Worm (Caenorhabditis elegans): ENCODE results near the gene Y38A10A.11.

Y38A10A.11 gene

DNA sequence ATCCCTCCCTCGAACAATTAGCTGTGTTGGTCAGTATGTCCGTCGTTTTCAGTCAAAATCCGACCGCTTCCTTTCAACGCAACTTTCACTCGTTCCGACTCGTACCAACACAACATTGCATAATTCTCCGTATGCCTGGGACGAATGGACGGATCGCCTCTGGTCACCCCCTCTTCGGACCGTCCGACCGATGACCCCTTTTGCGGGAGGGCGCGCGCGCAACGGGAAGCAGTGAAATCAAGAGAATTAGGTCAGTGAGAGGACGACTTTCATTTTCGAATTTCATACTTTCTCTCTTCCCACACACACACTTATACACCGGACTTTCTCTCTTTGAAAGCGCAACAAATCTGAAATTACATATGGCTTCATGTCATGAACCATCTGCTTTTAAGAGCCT is 2.0 kb upstream of the Y38A10A.11 start, which contains the start of gene atf-8:
atf-8 (plus strand) TSS at position 234 of the 400 bp plus-strand sequence.
- TF ChIP-seq crh-2 (tag; optimal IDR thresholded peaks at IDR 0.05) (no peak), nhr-11 (tag; optimal IDR thresholded peaks at IDR 0.05) (no peak), blmp-1 (tag; optimal IDR thresholded peaks at IDR 0.05; ENCODE audit: insufficient read depth) (peak; percentile 98)

- TF ChIP-seq nhr-23 (tag; optimal IDR thresholded peaks at IDR 0.05) (no peak), lsy-2 (tag; optimal IDR thresholded peaks at IDR 0.05) (peak in 1 of 2 experiments; percentile 39), nhr-25 (tag; optimal IDR thresholded peaks at IDR 0.05) (no peak), fos-1 (tag; optimal IDR thresholded peaks at IDR 0.05) (peak; percentile 43), crh-2 (tag; optimal IDR thresholded peaks at IDR 0.05) (no peak), ztf-4 (tag; optimal IDR thresholded peaks at IDR 0.05) (no peak), nhr-10 (tag; optimal IDR thresholded peaks at IDR 0.05) (no peak), sma-9 (GFP tag; optimal IDR thresholded peaks at IDR 0.05) (no peak), sma-9 (tag; optimal IDR thresholded peaks at IDR 0.05) (no peak)
These were observed 2.0 kb downstream of the Y38A10A.11 start for ce11 chrV:6101243-6101898.

ce11 chrV:6100492-6101004 is 2.8 kb downstream of the Y38A10A.11 start, which contains the start of gene crt-1:
Gene crt-1 (minus strand): TSS chrV:6100542.
- no peak for TF ChIP-seq nhr-11 (tag; optimal IDR thresholded peaks at IDR 0.05)
- no peak for TF ChIP-seq unc-39 (tag; optimal IDR thresholded peaks at IDR 0.05)
- peak; percentile 100 for TF ChIP-seq crh-2 (tag; optimal IDR thresholded peaks at IDR 0.05)
- peak; percentile 93 for TF ChIP-seq nhr-129 (tag; optimal IDR thresholded peaks at IDR 0.05)
- TF ChIP-seq nhr-6 (tag; optimal IDR thresholded peaks at IDR 0.05): peak; percentile 37
- peak; percentile 77 for TF ChIP-seq sma-9 (GFP tag; optimal IDR thresholded peaks at IDR 0.05)
- TF ChIP-seq sma-9 (tag; optimal IDR thresholded peaks at IDR 0.05): no peak
- TF ChIP-seq zag-1 (tag; optimal IDR thresholded peaks at IDR 0.05): peak; percentile 60
- TF ChIP-seq lin-13 (GFP tag; optimal IDR thresholded peaks at IDR 0.05): peak; percentile 95
- peak in 1 of 2 experiments; percentile 85 for TF ChIP-seq mdl-1 (tag; optimal IDR thresholded peaks at IDR 0.05)
- TF ChIP-seq F13H6.1 (tag; optimal IDR thresholded peaks at IDR 0.05): peak; percentile 90
- TF ChIP-seq blmp-1 (tag; optimal IDR thresholded peaks at IDR 0.05; ENCODE audit: insufficient read depth): no peak
- peak; percentile 79 for TF ChIP-seq ama-1 (optimal IDR thresholded peaks at IDR 0.05)
- peak; percentile 90 for TF ChIP-seq lin-11 (tag; optimal IDR thresholded peaks at IDR 0.05)
- no peak for TF ChIP-seq nhr-237 (tag; optimal IDR thresholded peaks at IDR 0.05)
- TF ChIP-seq elt-1 (tag; optimal IDR thresholded peaks at IDR 0.05): no peak
- TF ChIP-seq ztf-1 (GFP tag; conservative IDR thresholded peaks at IDR 0.05): no peak
- TF ChIP-seq ztf-4 (tag; optimal IDR thresholded peaks at IDR 0.05): peak; percentile 70
- peak; percentile 89 for TF ChIP-seq sem-4 (tag; optimal IDR thresholded peaks at IDR 0.05)
- TF ChIP-seq C34F6.9 (tag; optimal IDR thresholded peaks at IDR 0.05): peak; percentile 95
- TF ChIP-seq ceh-82 (tag; optimal IDR thresholded peaks at IDR 0.05): peak; percentile 40
- TF ChIP-seq ceh-16 (tag; optimal IDR thresholded peaks at IDR 0.05): peak; percentile 67
- peak; percentile 58 for TF ChIP-seq nhr-77 (tag; optimal IDR thresholded peaks at IDR 0.05)
- peak; percentile 46 for TF ChIP-seq unc-62 (GFP tag; optimal IDR thresholded peaks at IDR 0.05)
- no peak for TF ChIP-seq ZK546.5 (tag; optimal IDR thresholded peaks at IDR 0.05)
- peak; percentile 90 for TF ChIP-seq mab-5 (tag; optimal IDR thresholded peaks at IDR 0.05)
- TF ChIP-seq mbf-1 (tag; optimal IDR thresholded peaks at IDR 0.05): no peak
- no peak for TF ChIP-seq aly-2 (tag; optimal IDR thresholded peaks at IDR 0.05)
- TF ChIP-seq nhr-21 (tag; optimal IDR thresholded peaks at IDR 0.05): peak; percentile 88
- peak; percentile 76 for TF ChIP-seq nhr-25 (tag; optimal IDR thresholded peaks at IDR 0.05)
- TF ChIP-seq snpc-4 (tag; optimal IDR thresholded peaks at IDR 0.05): peak; percentile 57
- TF ChIP-seq lin-39 (tag; optimal IDR thresholded peaks at IDR 0.05): no peak
- TF ChIP-seq fos-1 (tag; optimal IDR thresholded peaks at IDR 0.05): peak; percentile 76
- TF ChIP-seq ztf-11 (tag; optimal IDR thresholded peaks at IDR 0.05): no peak
- TF ChIP-seq R02D3.7 (tag; optimal IDR thresholded peaks at IDR 0.05): peak; percentile 56
- peak; percentile 87 for TF ChIP-seq gmeb-1 (tag; optimal IDR thresholded peaks at IDR 0.05)
- TF ChIP-seq Y55F3AM.14 (GFP tag; optimal IDR thresholded peaks at IDR 0.05): peak; percentile 78
- no peak for TF ChIP-seq dmd-4 (tag; optimal IDR thresholded peaks at IDR 0.05)
- peak; percentile 79 for TF ChIP-seq unc-55 (GFP tag; optimal IDR thresholded peaks at IDR 0.05)
- TF ChIP-seq egl-27 (tag; optimal IDR thresholded peaks at IDR 0.05): peak; percentile 73
- no peak for TF ChIP-seq alr-1 (tag; optimal IDR thresholded peaks at IDR 0.05)
- peak; percentile 92 for TF ChIP-seq sma-3 (GFP tag; optimal IDR thresholded peaks at IDR 0.05)
- TF ChIP-seq nhr-23 (tag; optimal IDR thresholded peaks at IDR 0.05): no peak
- TF ChIP-seq nhr-12 (tag; optimal IDR thresholded peaks at IDR 0.05): no peak
- peak; percentile 46 for TF ChIP-seq nhr-10 (tag; optimal IDR thresholded peaks at IDR 0.05)
- peak; percentile 61 for TF ChIP-seq skn-1 (tag; optimal IDR thresholded peaks at IDR 0.05)
- no peak for TF ChIP-seq peb-1 (tag; optimal IDR thresholded peaks at IDR 0.05)
- peak; percentile 89 to 95 for TF ChIP-seq lsy-2 (tag; optimal IDR thresholded peaks at IDR 0.05)
